Fruit fly (Drosophila melanogaster): ENCODE data around the gene Dys.

Dys gene

DNA sequence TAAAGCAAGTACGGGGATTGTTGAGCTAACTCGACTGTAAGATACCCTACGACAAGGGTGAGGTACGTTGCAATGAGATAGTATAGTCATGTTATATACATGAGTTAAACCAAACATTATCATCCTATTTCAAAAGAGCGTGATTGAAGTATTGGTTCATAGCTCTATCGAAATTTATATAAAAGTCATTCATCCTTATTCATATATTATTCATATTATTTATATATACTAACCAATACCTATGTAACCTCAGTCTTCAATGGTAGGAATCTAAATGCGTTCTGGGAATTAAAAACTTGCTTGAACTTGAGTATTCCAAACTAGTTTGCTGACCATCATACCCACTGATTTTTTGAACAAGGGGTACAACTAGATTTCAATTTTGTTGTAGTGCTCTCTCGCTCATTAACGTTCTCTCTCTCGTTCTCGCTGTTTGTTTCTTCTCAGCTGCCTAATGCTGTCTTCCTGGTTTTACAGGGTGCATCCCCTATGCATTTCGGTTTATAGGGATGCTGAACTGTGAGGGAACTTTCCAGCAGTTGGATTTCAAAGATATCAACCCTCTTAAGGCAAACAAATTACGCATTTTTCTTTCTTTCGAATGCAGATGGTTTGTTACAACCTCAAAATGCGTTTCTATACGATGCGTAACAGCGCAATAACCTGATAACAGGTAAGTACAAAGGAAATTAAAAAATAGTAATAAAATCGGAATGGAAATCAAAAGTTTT lies 167.1 kb downstream of the Dys start (continued):
- 0 out of 3 replicates have a peak, but pooled peaks have one; percentile 39 for TF ChIP-seq CG11456 (GFP tag; IDR thresholded peaks at IDR 0.05)
- TF ChIP-seq CG3726 (GFP tag; IDR thresholded peaks at IDR 0.05) = no peak
- peak; percentile 70 for TF ChIP-seq lab (GFP tag; optimal IDR thresholded peaks at IDR 0.05)
- TF ChIP-seq sc (optimal IDR thresholded peaks at IDR 0.05) = no peak
- TF ChIP-seq sc (GFP tag; optimal IDR thresholded peaks at IDR 0.05) = no peak
- TF ChIP-seq Vsx1 (GFP tag; optimal IDR thresholded peaks at IDR 0.05) = no peak
- no peak for TF ChIP-seq Xbp1 (GFP tag; optimal IDR thresholded peaks at IDR 0.05)
- no peak for TF ChIP-seq kah (GFP tag; optimal IDR thresholded peaks at IDR 0.05)
- no peak for TF ChIP-seq Ptx1 (GFP tag; IDR thresholded peaks at IDR 0.05)
- no peak for TF ChIP-seq CG31224 (GFP tag; IDR thresholded peaks at IDR 0.05)
- TF ChIP-seq CG4328 (GFP tag; optimal IDR thresholded peaks at IDR 0.05) = no peak
- peak; percentile 2 for TF ChIP-seq Spps (tag; optimal IDR thresholded peaks at IDR 0.05)
- TF ChIP-seq CG8924 (tag; optimal IDR thresholded peaks at IDR 0.05) = peak; percentile 71
- TF ChIP-seq CG12155 (GFP tag; optimal IDR thresholded peaks at IDR 0.05) = no peak
- TF ChIP-seq crc (GFP tag; optimal IDR thresholded peaks at IDR 0.05) = no peak
- TF ChIP-seq CG34376 (GFP tag; optimal IDR thresholded peaks at IDR 0.05) = no peak
- no peak for TF ChIP-seq ERR (GFP tag; optimal IDR thresholded peaks at IDR 0.05)
- TF ChIP-seq hkb (optimal IDR thresholded peaks at IDR 0.05) = no peak
- TF ChIP-seq hkb (GFP tag; IDR thresholded peaks at IDR 0.05) = peak; percentile 42; the same call in 1 of the 2 replicates
- no peak for TF ChIP-seq ci (GFP tag; IDR thresholded peaks at IDR 0.05)
- TF ChIP-seq CG16813 (GFP tag; IDR thresholded peaks at IDR 0.05; ENCODE audit: partially characterized antibody) = no peak
- TF ChIP-seq tio (GFP tag; optimal IDR thresholded peaks at IDR 0.05) = peak; percentile 24
- no peak for TF ChIP-seq CG8089 (GFP tag; optimal IDR thresholded peaks at IDR 0.05)
- TF ChIP-seq CG17802 (tag; optimal IDR thresholded peaks at IDR 0.05) = no peak
- TF ChIP-seq CG7271 (tag; optimal IDR thresholded peaks at IDR 0.05) = no peak
- TF ChIP-seq dan (GFP tag; IDR thresholded peaks at IDR 0.05) = no peak
- TF ChIP-seq dysf (GFP tag; IDR thresholded peaks at IDR 0.05) = peak; percentile 60; the same call in 1 of the 3 replicates
- no peak for TF ChIP-seq ATbp (GFP tag; optimal IDR thresholded peaks at IDR 0.05)
- no peak for TF ChIP-seq CG16863 (GFP tag; optimal IDR thresholded peaks at IDR 0.05)
- TF ChIP-seq fru (optimal IDR thresholded peaks at IDR 0.05) = no peak
- TF ChIP-seq ems (GFP tag; optimal IDR thresholded peaks at IDR 0.05) = no peak
- no peak for TF ChIP-seq sna (GFP tag; IDR thresholded peaks at IDR 0.05; ENCODE audit: partially characterized antibody)
- no peak for TF ChIP-seq CG11085 (GFP tag; IDR thresholded peaks at IDR 0.05)
- no peak for TF ChIP-seq Ada2b (GFP tag; IDR thresholded peaks at IDR 0.05)
- TF ChIP-seq rib (GFP tag; IDR thresholded peaks at IDR 0.05) = no peak
- TF ChIP-seq Antp (GFP tag; optimal IDR thresholded peaks at IDR 0.05) = no peak
- TF ChIP-seq Dip3 (GFP tag; optimal IDR thresholded peaks at IDR 0.05) = no peak
- TF ChIP-seq Ravus (GFP tag; IDR thresholded peaks at IDR 0.05) = no peak
- peak; percentile 57 for TF ChIP-seq Rfx (GFP tag; IDR thresholded peaks at IDR 0.05)
- no peak for TF ChIP-seq CG8388 (GFP tag; optimal IDR thresholded peaks at IDR 0.05)
- 0 out of 2 replicates have a peak, but pooled peaks have one; percentile 8 for TF ChIP-seq gsb (GFP tag; IDR thresholded peaks at IDR 0.05)
- TF ChIP-seq CG2678 (tag; optimal IDR thresholded peaks at IDR 0.05) = peak; percentile 77
- peak; percentile 37 for TF ChIP-seq CG8359 (GFP tag; optimal IDR thresholded peaks at IDR 0.05; ENCODE audit: borderline replicate concordance)
- no peak for TF ChIP-seq cad (GFP tag; optimal IDR thresholded peaks at IDR 0.05)
- TF ChIP-seq CG6254 (GFP tag; optimal IDR thresholded peaks at IDR 0.05) = peak; percentile 64
- TF ChIP-seq schlank (tag; optimal IDR thresholded peaks at IDR 0.05) = no peak
- TF ChIP-seq CG10959 (GFP tag; IDR thresholded peaks at IDR 0.05) = no peak
- no peak for TF ChIP-seq sens-2 (GFP tag; IDR thresholded peaks at IDR 0.05)
- no peak for TF ChIP-seq fd3F (GFP tag; optimal IDR thresholded peaks at IDR 0.05)
- TF ChIP-seq seq (GFP tag; IDR thresholded peaks at IDR 0.05) = no peak
- TF ChIP-seq lmd (GFP tag; IDR thresholded peaks at IDR 0.05) = peak; percentile 35; the same call in 1 of the 2 replicates
